Worm (Caenorhabditis elegans) whole organism, L2 larva: ENCODE measurements around the gene F10E9.10.

Experiments used
- C34F6.9 ChIP-seq: fragments of 150-350 bp; optimal IDR thresholded peaks from 2 replicates; lab custom pipeline; 2014; ENCODE audit warnings: missing biosample characterization, missing genetic modification characterization
- R02D3.7 ChIP-seq: fragments of 150-350 bp; optimal IDR thresholded peaks from 2 replicates; lab custom pipeline; 2014; ENCODE audit warnings: missing biosample characterization, missing genetic modification characterization
- Y55F3AM.14 ChIP-seq: fragments of 200-800 bp; sonication (Bioruptor generic); optimal IDR thresholded peaks from 2 replicates; lab custom pipeline; 2018; ENCODE audit warnings: mild to moderate bottlenecking, missing genetic modification characterization, missing compliant biosample characterization
- aly-2 ChIP-seq: fragments of 150-350 bp; optimal IDR thresholded peaks from 2 replicates; lab custom pipeline; 2014; ENCODE audit warnings: missing biosample characterization, missing genetic modification characterization
- ama-1 ChIP-seq: fragments of 150-350 bp; optimal IDR thresholded peaks from 2 replicates; lab custom pipeline; 2018; ENCODE audit warnings: inconsistent platforms
- blmp-1 ChIP-seq: sonication (generic microtip); optimal IDR thresholded peaks from 2 replicates; lab custom pipeline; 2017; ENCODE audit warnings: missing genetic modification characterization, mild to moderate bottlenecking, missing compliant biosample characterization, antibody characterized with exemption, moderate library complexity; ENCODE audit not compliant: insufficient read depth
- ceh-16 ChIP-seq: fragments of 150-350 bp; optimal IDR thresholded peaks from 2 replicates; lab custom pipeline; 2014; ENCODE audit warnings: missing biosample characterization, missing genetic modification characterization
- ceh-82 ChIP-seq: fragments of 150-350 bp; optimal IDR thresholded peaks from 2 replicates; lab custom pipeline; 2014; ENCODE audit warnings: missing biosample characterization, missing genetic modification characterization
- crh-2 ChIP-seq: sonication (generic microtip); optimal IDR thresholded peaks from 2 replicates; lab custom pipeline; 2017; ENCODE audit warnings: missing biosample characterization, missing genetic modification characterization
- dmd-4 ChIP-seq: sonication (generic microtip); optimal IDR thresholded peaks from 2 replicates; lab custom pipeline; 2017; ENCODE audit warnings: missing biosample characterization, missing genetic modification characterization
- elt-1 ChIP-seq: fragments of 150-350 bp; optimal IDR thresholded peaks from 2 replicates; lab custom pipeline; 2014; ENCODE audit warnings: missing biosample characterization, missing genetic modification characterization
- elt-3 ChIP-seq: sonication (generic microtip); optimal IDR thresholded peaks from 2 replicates; lab custom pipeline; 2017; ENCODE audit warnings: missing biosample characterization, missing genetic modification characterization
- fos-1 ChIP-seq: fragments of 150-350 bp; optimal IDR thresholded peaks from 2 replicates; lab custom pipeline; 2014; ENCODE audit warnings: missing biosample characterization, missing genetic modification characterization
- gmeb-1 ChIP-seq: fragments of 150-350 bp; optimal IDR thresholded peaks from 2 replicates; lab custom pipeline; 2014; ENCODE audit warnings: missing biosample characterization, missing genetic modification characterization
- lin-11 ChIP-seq: fragments of 150-350 bp; sonication (generic microtip); optimal IDR thresholded peaks from 2 replicates; lab custom pipeline; 2014; ENCODE audit warnings: missing biosample characterization, missing genetic modification characterization, inconsistent platforms, mixed read lengths
- lin-39 ChIP-seq: fragments of 150-350 bp; optimal IDR thresholded peaks from 2 replicates; lab custom pipeline; 2014; ENCODE audit warnings: missing biosample characterization, missing genetic modification reagents, missing genetic modification characterization
- lsy-2 ChIP-seq, 2 experiments: fragments of 150-350 bp in 1 of 2; sonication (generic microtip) in 1 of 2; optimal IDR thresholded peaks; 2 replicates each; lab custom pipeline; 2014 to 2017; ENCODE audit warnings: missing biosample characterization in 2 of 2, missing genetic modification characterization in 2 of 2
- mab-5 ChIP-seq: fragments of 150-350 bp; optimal IDR thresholded peaks from 2 replicates; lab custom pipeline; 2014; ENCODE audit warnings: missing biosample characterization, missing genetic modification characterization
- mbf-1 ChIP-seq: sonication (generic microtip); optimal IDR thresholded peaks from 2 replicates; lab custom pipeline; 2017; ENCODE audit warnings: missing biosample characterization, missing genetic modification characterization
- mdl-1 ChIP-seq, 2 experiments: fragments of 150-350 bp in 1 of 2; sonication (generic microtip) in 1 of 2; optimal IDR thresholded peaks; 2 replicates each; lab custom pipeline; 2017; ENCODE audit warnings: missing biosample characterization in 2 of 2, missing genetic modification characterization in 2 of 2
- nhr-10 ChIP-seq: sonication (generic microtip); optimal IDR thresholded peaks from 2 replicates; lab custom pipeline; 2017; ENCODE audit warnings: missing biosample characterization, missing genetic modification characterization
- nhr-11 ChIP-seq: fragments of 150-350 bp; optimal IDR thresholded peaks from 2 replicates; lab custom pipeline; 2014; ENCODE audit warnings: missing biosample characterization, missing genetic modification characterization
- nhr-129 ChIP-seq: fragments of 150-350 bp; optimal IDR thresholded peaks from 2 replicates; lab custom pipeline; 2014; ENCODE audit warnings: missing biosample characterization, missing genetic modification characterization
- nhr-21 ChIP-seq: fragments of 150-350 bp; optimal IDR thresholded peaks from 2 replicates; lab custom pipeline; 2014; ENCODE audit warnings: missing biosample characterization, missing genetic modification characterization
- nhr-23 ChIP-seq: fragments of 150-350 bp; optimal IDR thresholded peaks from 2 replicates; lab custom pipeline; 2014; ENCODE audit warnings: missing biosample characterization, missing genetic modification reagents, missing genetic modification characterization
- nhr-237 ChIP-seq: fragments of 150-350 bp; optimal IDR thresholded peaks from 2 replicates; lab custom pipeline; 2014; ENCODE audit warnings: missing biosample characterization, missing genetic modification characterization
- nhr-25 ChIP-seq: fragments of 150-350 bp; sonication (generic microtip); optimal IDR thresholded peaks from 3 replicates; lab custom pipeline; 2014; ENCODE audit warnings: missing biosample characterization, missing genetic modification characterization
- nhr-6 ChIP-seq: fragments of 150-350 bp; optimal IDR thresholded peaks from 2 replicates; lab custom pipeline; 2014; ENCODE audit warnings: missing biosample characterization, missing genetic modification characterization
- peb-1 ChIP-seq: fragments of 150-350 bp; optimal IDR thresholded peaks from 2 replicates; lab custom pipeline; 2014; ENCODE audit warnings: missing biosample characterization, missing genetic modification characterization
- skn-1 ChIP-seq: sonication (generic microtip); optimal IDR thresholded peaks from 2 replicates; lab custom pipeline; 2017; ENCODE audit warnings: missing biosample characterization, missing genetic modification characterization
- sma-3 ChIP-seq: sonication (generic microtip); optimal IDR thresholded peaks from 2 replicates; lab custom pipeline; 2016; ENCODE audit warnings: missing genetic modification reagents, missing genetic modification characterization, missing compliant biosample characterization
- sma-9 ChIP-seq, 2 experiments: fragments of 150-350 bp in 1 of 2; sonication (generic microtip) in 1 of 2; optimal IDR thresholded peaks; 2 replicates each; lab custom pipeline; 2014 to 2016; ENCODE audit warnings: missing genetic modification characterization in 2 of 2, mild to moderate bottlenecking in 1 of 2, missing biosample characterization in 1 of 2, missing compliant biosample characterization in 1 of 2, missing genetic modification reagents in 1 of 2, moderate library complexity in 1 of 2
- snpc-4 ChIP-seq: fragments of 150-350 bp; optimal IDR thresholded peaks from 2 replicates; lab custom pipeline; 2014; ENCODE audit warnings: missing biosample characterization, missing genetic modification characterization
- unc-39 ChIP-seq: fragments of 150-350 bp; optimal IDR thresholded peaks from 2 replicates; lab custom pipeline; 2014; ENCODE audit warnings: missing biosample characterization, missing genetic modification characterization
- unc-55 ChIP-seq: fragments of 150-350 bp; sonication (generic microtip); optimal IDR thresholded peaks from 3 replicates; lab custom pipeline; 2014; ENCODE audit warnings: missing biosample characterization, missing genetic modification reagents, missing genetic modification characterization
- zag-1 ChIP-seq: fragments of 150-350 bp; optimal IDR thresholded peaks from 2 replicates; lab custom pipeline; 2014; ENCODE audit warnings: missing biosample characterization, missing genetic modification characterization
- ztf-1 ChIP-seq: fragments of 200-800 bp; sonication (Bioruptor generic); conservative IDR thresholded peaks from 2 replicates; pipeline ENCODE4 v1.3.6; 2022; ENCODE audit warnings: missing genetic modification characterization, missing compliant biosample characterization
- ztf-11 ChIP-seq: sonication (generic microtip); optimal IDR thresholded peaks from 2 replicates; lab custom pipeline; 2017; ENCODE audit warnings: missing biosample characterization, missing genetic modification characterization

F10E9.10 gene

ce11 chrIII:8319100-8319499 lies 983 bp downstream of the F10E9.10 start, which contains the start of gene F10E9.11 (continued):
- TF ChIP-seq skn-1 (tag; lab: Kevin White, UChicago) (no peak), nhr-11 (no peak), unc-55 (peak; percentile 86), nhr-25 (tag; lab: Kevin White, UChicago) (peak; percentile 79), mbf-1 (tag; lab: Kevin White, UChicago) (no peak), crh-2 (peak; percentile 74), nhr-237 (no peak), lin-11 (tag; lab: Kevin White, UChicago) (peak; percentile 72), snpc-4 (tag; lab: Kevin White, UChicago) (no peak)

- TF ChIP-seq elt-1 (no peak), nhr-129 (tag; lab: Kevin White, UChicago) (no peak), crh-2 (no peak), mdl-1 (tag; optimal IDR thresholded peaks at IDR 0.05; lab: Kevin White, UChicago) (no peak), fos-1 (tag; lab: Kevin White, UChicago) (no peak), nhr-23 (no peak), C34F6.9 (tag; lab: Kevin White, UChicago) (no peak), mbf-1 (tag; lab: Kevin White, UChicago) (no peak), nhr-237 (no peak), zag-1 (tag; lab: Kevin White, UChicago) (no peak), ceh-16 (no peak), sma-3 (GFP tag; lab: Kevin White, UChicago) (no peak), R02D3.7 (tag; lab: Kevin White, UChicago) (no peak), nhr-21 (no peak), lin-39 (tag; lab: Kevin White, UChicago) (no peak), Y55F3AM.14 (no peak), skn-1 (tag; lab: Kevin White, UChicago) (no peak)
These were observed 1.6 kb downstream of the F10E9.10 start, which contains the start of gene sas-4 for ce11 chrIII:8318488-8318887. Gene sas-4, minus strand, starts transcription at chrIII:8318588.

- TF ChIP-seq unc-55 (no peak), skn-1 (tag; lab: Kevin White, UChicago) (no peak), mab-5 (tag; lab: Kevin White, UChicago) (no peak), nhr-21 (no peak), nhr-23 (no peak), nhr-10 (tag; lab: Kevin White, UChicago) (no peak), lin-11 (tag; lab: Kevin White, UChicago) (no peak), sma-9 (GFP tag; optimal IDR thresholded peaks at IDR 0.05; lab: Kevin White, UChicago) (no peak), sma-9 (tag; optimal IDR thresholded peaks at IDR 0.05; lab: Kevin White, UChicago) (no peak)
These were observed 7.7 kb downstream of the F10E9.10 start, which contains the start of gene F10E9.2 for ce11 chrIII:8312393-8312792. Gene F10E9.2, plus strand, starts transcription at chrIII:8312693.

ce11 chrIII:8310239-8311057 lies 9.6 kb downstream of the F10E9.10 start, which contains the start of gene F10E9.3:
Gene F10E9.3, plus strand, starts transcription at chrIII:8311007.
- no peak for TF ChIP-seq gmeb-1 (tag; lab: Kevin White, UChicago)
- peak; percentile 19 to 96 for TF ChIP-seq lsy-2 (tag; optimal IDR thresholded peaks at IDR 0.05; lab: Kevin White, UChicago)
- TF ChIP-seq unc-55 = peak; percentile 43
- peak; percentile 34 for TF ChIP-seq nhr-129 (tag; lab: Kevin White, UChicago)
- TF ChIP-seq C34F6.9 (tag; lab: Kevin White, UChicago) = peak; percentile 11
- no peak for TF ChIP-seq lin-11 (tag; lab: Kevin White, UChicago)

- no peak for TF ChIP-seq nhr-23
- no peak for TF ChIP-seq fos-1 (tag; lab: Kevin White, UChicago)
- no peak for TF ChIP-seq unc-39 (tag; lab: Kevin White, UChicago)
- TF ChIP-seq ceh-16 = no peak
- TF ChIP-seq nhr-237 = no peak
- no peak for TF ChIP-seq mdl-1 (tag; optimal IDR thresholded peaks at IDR 0.05; lab: Kevin White, UChicago)
These were observed 11.8 kb downstream of the F10E9.10 start, which contains the start of gene F10E9.4 for ce11 chrIII:8308238-8308637. Gene F10E9.4, plus strand, starts transcription at chrIII:8308538.

ce11 chrIII:8307356-8307755 lies 12.7 kb downstream of the F10E9.10 start, which contains the start of the genes F10E9.7 and F10E9.5:
Gene F10E9.7, minus strand, starts transcription at chrIII:8307441.
Gene F10E9.5, plus strand, starts transcription at chrIII:8307592.
- peak; percentile 56 for TF ChIP-seq blmp-1
- no peak for TF ChIP-seq ztf-1 (GFP tag; lab: Robert Waterston, UW)
- TF ChIP-seq elt-3 (tag; lab: Kevin White, UChicago) = no peak
- TF ChIP-seq nhr-6 (tag; lab: Kevin White, UChicago) = peak; percentile 77
- no peak for TF ChIP-seq nhr-23
- TF ChIP-seq nhr-237 = no peak
- TF ChIP-seq unc-55 = peak; percentile 92
- no peak for TF ChIP-seq dmd-4
- no peak for TF ChIP-seq aly-2 (tag; lab: Kevin White, UChicago)
- peak; percentile 27 for TF ChIP-seq mab-5 (tag; lab: Kevin White, UChicago)
- TF ChIP-seq ztf-11 (tag; lab: Kevin White, UChicago) = no peak
- peak; percentile 32 for TF ChIP-seq nhr-129 (tag; lab: Kevin White, UChicago)
- no peak for TF ChIP-seq zag-1 (tag; lab: Kevin White, UChicago)
- no peak for TF ChIP-seq nhr-11
- peak; percentile 83 for TF ChIP-seq nhr-25 (tag; lab: Kevin White, UChicago)
- no peak for TF ChIP-seq peb-1 (tag; lab: Kevin White, UChicago)
- TF ChIP-seq ama-1 (lab: Kevin White, UChicago) = no peak
- TF ChIP-seq unc-39 (tag; lab: Kevin White, UChicago) = no peak
- TF ChIP-seq lsy-2 (tag; optimal IDR thresholded peaks at IDR 0.05; lab: Kevin White, UChicago) = peak; percentile 75 to 96
- peak; percentile 46 for TF ChIP-seq lin-11 (tag; lab: Kevin White, UChicago)
- peak; percentile 94 for TF ChIP-seq C34F6.9 (tag; lab: Kevin White, UChicago)
- TF ChIP-seq ceh-16 = no peak
- TF ChIP-seq ceh-82 (tag; lab: Kevin White, UChicago) = no peak
